Worm (Caenorhabditis elegans): ENCODE measurements around the gene F47B8.5.

Gene F47B8.5

ce11 chrV:14368272-14369052 lies 40.8 kb upstream of the F47B8.5 start (continued):
- TF ChIP-seq nhr-102 (tag; optimal IDR thresholded peaks at IDR 0.05) (no peak), daf-19 (GFP tag; conservative IDR thresholded peaks at IDR 0.05) (no peak), lin-39 (tag; optimal IDR thresholded peaks at IDR 0.05) (no peak), lin-29 (GFP tag; IDR thresholded peaks at IDR 0.05) (0 out of 2 replicates have a peak, but pooled peaks have one; percentile 18), zag-1 (tag; optimal IDR thresholded peaks at IDR 0.05) (no peak), nhr-77 (tag; optimal IDR thresholded peaks at IDR 0.05) (no peak), lim-7 (GFP tag; IDR thresholded peaks at IDR 0.05) (no peak), skn-1 (tag; optimal IDR thresholded peaks at IDR 0.05) (no peak), ceh-32 (tag; optimal IDR thresholded peaks at IDR 0.05; ENCODE audit: poor library complexity) (no peak), dve-1 (tag; optimal IDR thresholded peaks at IDR 0.05; ENCODE audit: insufficient read depth) (peak; percentile 41), ceh-62 (tag; optimal IDR thresholded peaks at IDR 0.05) (no peak), Y5F2A.4 (GFP tag; optimal IDR thresholded peaks at IDR 0.05) (peak; percentile 3)

- peak; percentile 87 for TF ChIP-seq nhr-48 (tag; optimal IDR thresholded peaks at IDR 0.05)
- TF ChIP-seq mxl-3 (GFP tag; optimal IDR thresholded peaks at IDR 0.05): peak; percentile 76
- 0 out of 2 replicates have a peak, but pooled peaks have one; percentile 46 for TF ChIP-seq tra-1 (GFP tag; IDR thresholded peaks at IDR 0.05)
- peak; percentile 63 for TF ChIP-seq nhr-102 (tag; optimal IDR thresholded peaks at IDR 0.05)
- TF ChIP-seq lin-13 (GFP tag; optimal IDR thresholded peaks at IDR 0.05): peak; percentile 33
- no peak for TF ChIP-seq daf-19 (GFP tag; conservative IDR thresholded peaks at IDR 0.05)
- peak; percentile 99 for TF ChIP-seq madf-9 (GFP tag; conservative IDR thresholded peaks at IDR 0.05)
- no peak for TF ChIP-seq skn-1 (tag; optimal IDR thresholded peaks at IDR 0.05)
- TF ChIP-seq dmd-6 (GFP tag; IDR thresholded peaks at IDR 0.05): peak; percentile 55
- TF ChIP-seq nhr-25 (tag; optimal IDR thresholded peaks at IDR 0.05; ENCODE audit: borderline replicate concordance, insufficient read depth): peak; percentile 22
- 0 out of 2 replicates have a peak, but pooled peaks have one; percentile 66 for TF ChIP-seq T26A8.4 (GFP tag; IDR thresholded peaks at IDR 0.05)
- TF ChIP-seq mep-1 (tag; optimal IDR thresholded peaks at IDR 0.05): peak; percentile 81
- no peak for TF ChIP-seq mdt-29 (GFP tag; IDR thresholded peaks at IDR 0.05)
- no peak for TF ChIP-seq Y48G9A.11 (GFP tag; IDR thresholded peaks at IDR 0.05)
- 0 out of 2 replicates have a peak, but pooled peaks have one; percentile 80 for TF ChIP-seq saeg-2 (GFP tag; IDR thresholded peaks at IDR 0.05)
- TF ChIP-seq F37D6.2 (tag; optimal IDR thresholded peaks at IDR 0.05): peak; percentile 87
- TF ChIP-seq zip-2 (tag; optimal IDR thresholded peaks at IDR 0.05): peak; percentile 6
- TF ChIP-seq unc-62 (GFP tag; optimal IDR thresholded peaks at IDR 0.05 in 1 of 2): peak in 1 of 2 experiments; percentile 52
- no peak for TF ChIP-seq unc-62 (tag; optimal IDR thresholded peaks at IDR 0.05)
- peak; percentile 45 for TF ChIP-seq attf-4 (tag; optimal IDR thresholded peaks at IDR 0.05)
- peak; percentile 50; the same call in 1 of the 2 replicates for TF ChIP-seq arid-1 (GFP tag; conservative IDR thresholded peaks at IDR 0.05)
- TF ChIP-seq pha-4 (GFP tag; IDR thresholded peaks at IDR 0.05): peak; percentile 74; the same call in 1 of the 2 replicates
- TF ChIP-seq pha-4 (tag; optimal IDR thresholded peaks at IDR 0.05): no peak
- TF ChIP-seq nhr-42 (GFP tag; IDR thresholded peaks at IDR 0.05): 0 out of 2 replicates have a peak, but pooled peaks have one; percentile 56
- TF ChIP-seq fkh-10 (GFP tag; optimal IDR thresholded peaks at IDR 0.05): peak; percentile 52
- peak; percentile 33 for TF ChIP-seq spr-3 (GFP tag; optimal IDR thresholded peaks at IDR 0.05)
- no peak for TF ChIP-seq daf-8 (GFP tag; IDR thresholded peaks at IDR 0.05)
- peak; percentile 27 for TF ChIP-seq duxl-1 (tag; optimal IDR thresholded peaks at IDR 0.05; ENCODE audit: poor library complexity)
- TF ChIP-seq set-16 (GFP tag; IDR thresholded peaks at IDR 0.05): peak; percentile 100
- TF ChIP-seq ces-1 (GFP tag; optimal IDR thresholded peaks at IDR 0.05): peak; percentile 22
- peak; percentile 91 for TF ChIP-seq hlh-30 (tag; optimal IDR thresholded peaks at IDR 0.05; ENCODE audit: insufficient read depth)
- TF ChIP-seq mes-2 (tag; optimal IDR thresholded peaks at IDR 0.05; ENCODE audit: poor library complexity, severe bottlenecking): peak; percentile 56
- peak; percentile 80 for TF ChIP-seq egl-43 (GFP tag; IDR thresholded peaks at IDR 0.05)
- peak; percentile 70 for TF ChIP-seq spr-1 (tag; optimal IDR thresholded peaks at IDR 0.05)
- peak; percentile 87 to 92 for TF ChIP-seq mdl-1 (tag; optimal IDR thresholded peaks at IDR 0.05)
- TF ChIP-seq ceh-44 (GFP tag; IDR thresholded peaks at IDR 0.05): peak; percentile 21; the same call in 1 of the 2 replicates
- TF ChIP-seq hlh-11 (tag; optimal IDR thresholded peaks at IDR 0.05): peak; percentile 96
Observed at ce11 chrV:14366487-14366962, 38.8 kb upstream of the F47B8.5 start.

Data from whole organism, L4 larva.